Fruit fly (Drosophila melanogaster) Kc167 (cell line): ENCODE results near the gene CG32075.

ENCODE experiments used
- Sin3A ChIP-seq: fragments of >200 bp; optimal IDR thresholded peaks from 2 replicates; lab custom pipeline; 2018; ENCODE audit warnings: missing external identifiers
- h ChIP-seq: fragments of >200 bp; optimal IDR thresholded peaks from 3 replicates; lab custom pipeline; 2018; ENCODE audit warnings: missing external identifiers
- insv ChIP-seq: fragments of >200 bp; optimal IDR thresholded peaks from 3 replicates; lab custom pipeline; 2018; ENCODE audit warnings: missing external identifiers
- psq ChIP-seq: fragments of >200 bp; optimal IDR thresholded peaks from 2 replicates; lab custom pipeline; 2017; ENCODE audit warnings: missing external identifiers

dm6 chr3L:11027279-11027678 is 37.5 kb downstream of the CG32075 start, which contains the start of gene CG32081:
- no peak for TF ChIP-seq psq (lab: Kevin White, UChicago)
- TF ChIP-seq Sin3A (lab: Kevin White, UChicago): no peak
- no peak for TF ChIP-seq h (lab: Kevin White, UChicago)
- TF ChIP-seq insv: no peak
